Fruit fly (Drosophila melanogaster) whole organism, embryonic: ENCODE data around the gene Slimp.

Source experiments
- Aef1 ChIP-seq: fragments of 200-800 bp; sonication (Bioruptor generic); IDR thresholded peaks from 3 replicates; pipeline ENCODE4 v1.3.6; 2022; ENCODE audit warnings: missing biosample characterization, missing genetic modification characterization
- Bteb2 ChIP-seq: fragments of 200-800 bp; sonication (Bioruptor generic); optimal IDR thresholded peaks from 2 replicates; lab custom pipeline; 2016; ENCODE audit warnings: missing biosample characterization, missing genetic modification characterization
- CG10565 ChIP-seq: fragments of 200-800 bp; sonication (Bioruptor generic); optimal IDR thresholded peaks from 3 replicates; lab custom pipeline; 2016; ENCODE audit warnings: missing biosample characterization, mild to moderate bottlenecking, missing genetic modification characterization
- CG11723 ChIP-seq: fragments of 200-800 bp; sonication (Bioruptor generic); optimal IDR thresholded peaks from 2 replicates; lab custom pipeline; 2017; ENCODE audit warnings: missing biosample characterization, mild to moderate bottlenecking, missing genetic modification characterization
- CG12391 ChIP-seq: fragments of 200-800 bp; sonication (Bioruptor generic); optimal IDR thresholded peaks from 3 replicates; lab custom pipeline; 2018; ENCODE audit warnings: missing biosample characterization, mild to moderate bottlenecking, missing genetic modification characterization, moderate library complexity
- CG14050 ChIP-seq: fragments of 200-800 bp; sonication (Bioruptor generic); IDR thresholded peaks from 3 replicates; pipeline ENCODE4 v1.3.6; 2022; ENCODE audit warnings: missing biosample characterization, missing genetic modification characterization
- CG14441 ChIP-seq: fragments of 200-800 bp; sonication (Bioruptor generic); IDR thresholded peaks from 2 replicates; pipeline ENCODE4 v1.3.6; 2022; ENCODE audit warnings: missing biosample characterization, missing genetic modification characterization
- CG1529 ChIP-seq: fragments of 200-800 bp; sonication (Bioruptor generic); optimal IDR thresholded peaks from 3 replicates; lab custom pipeline; 2018; ENCODE audit warnings: missing biosample characterization, missing genetic modification characterization
- CG15514 ChIP-seq: fragments of 200-800 bp; sonication (Bioruptor generic); optimal IDR thresholded peaks from 3 replicates; lab custom pipeline; 2017; ENCODE audit warnings: missing biosample characterization, missing genetic modification characterization, mild to moderate bottlenecking, moderate library complexity, missing genetic modification reagents
- CG1647 ChIP-seq: fragments of 200-800 bp; sonication (Bioruptor generic); optimal IDR thresholded peaks from 3 replicates; lab custom pipeline; 2016; ENCODE audit warnings: missing biosample characterization, missing genetic modification characterization
- CG17186 ChIP-seq: fragments of 200-800 bp; sonication (Bioruptor generic); optimal IDR thresholded peaks from 3 replicates; lab custom pipeline; 2017; ENCODE audit warnings: missing biosample characterization, missing genetic modification reagents, missing genetic modification characterization
- CG17361 ChIP-seq: fragments of 200-800 bp; sonication (Bioruptor generic); IDR thresholded peaks from 3 replicates; pipeline ENCODE4 v1.3.6; 2022; ENCODE audit warnings: missing biosample characterization, missing genetic modification characterization
- CG30403 ChIP-seq: fragments of 200-800 bp; sonication (Bioruptor generic); optimal IDR thresholded peaks from 3 replicates; lab custom pipeline; 2016; ENCODE audit warnings: missing biosample characterization, missing genetic modification characterization
- CG3407 ChIP-seq: fragments of 200-800 bp; sonication (Bioruptor generic); optimal IDR thresholded peaks from 2 replicates; lab custom pipeline; 2018; ENCODE audit warnings: missing biosample characterization, mild to moderate bottlenecking, missing genetic modification characterization
- CG34376 ChIP-seq: fragments of 200-800 bp; sonication (Bioruptor generic); optimal IDR thresholded peaks from 2 replicates; lab custom pipeline; 2018; ENCODE audit warnings: missing biosample characterization, mild to moderate bottlenecking, missing genetic modification characterization
- CG7357 ChIP-seq: fragments of 200-800 bp; sonication (Bioruptor generic); IDR thresholded peaks from 3 replicates; pipeline ENCODE4 v1.3.6; 2022; ENCODE audit warnings: missing biosample characterization, missing genetic modification characterization
- CG8290 ChIP-seq, 3 experiments: fragments of 200-800 bp; sonication (Bioruptor generic); optimal IDR thresholded peaks; 2 replicates each; lab custom pipeline; 2016 to 2019; ENCODE audit warnings: missing biosample characterization in 3 of 3, missing genetic modification characterization in 3 of 3, mild to moderate bottlenecking in 2 of 3, moderate library complexity in 1 of 3
- CG8924 ChIP-seq: fragments of 200-800 bp; optimal IDR thresholded peaks from 3 replicates; lab custom pipeline; 2019; ENCODE audit warnings: missing biosample characterization, mild to moderate bottlenecking, missing genetic modification characterization, moderate library complexity
- Hand ChIP-seq: fragments of 200-800 bp; sonication (Bioruptor generic); optimal IDR thresholded peaks from 2 replicates; lab custom pipeline; 2017; ENCODE audit warnings: mild to moderate bottlenecking, missing biosample characterization, missing genetic modification reagents, missing genetic modification characterization
- Hey ChIP-seq: fragments of 200-800 bp; sonication (Bioruptor generic); optimal IDR thresholded peaks from 3 replicates; lab custom pipeline; 2018; ENCODE audit warnings: missing biosample characterization, mild to moderate bottlenecking, missing genetic modification characterization
- Hmr ChIP-seq: fragments of 200-800 bp; sonication (Bioruptor generic); optimal IDR thresholded peaks from 3 replicates; lab custom pipeline; 2017; ENCODE audit warnings: mild to moderate bottlenecking, missing biosample characterization, missing genetic modification reagents, missing genetic modification characterization
- Hr51 ChIP-seq, 2 experiments: fragments of 200-800 bp; sonication (Bioruptor generic); optimal IDR thresholded peaks; 2 replicates in 1 of 2; 3 replicates in 1 of 2; lab custom pipeline; 2016 to 2018; ENCODE audit warnings: missing biosample characterization in 2 of 2, missing genetic modification characterization in 2 of 2, mild to moderate bottlenecking in 1 of 2, moderate library complexity in 1 of 2
- Lhr ChIP-seq: fragments of 200-800 bp; sonication (Bioruptor generic); optimal IDR thresholded peaks from 3 replicates; lab custom pipeline; 2017; ENCODE audit warnings: mild to moderate bottlenecking, missing biosample characterization, missing genetic modification reagents, missing genetic modification characterization
- Lim3 ChIP-seq: fragments of 200-800 bp; sonication (Bioruptor generic); IDR thresholded peaks from 2 replicates; pipeline ENCODE4 v1.3.6; 2022; ENCODE audit warnings: missing biosample characterization, missing genetic modification characterization
- MBD-R2 ChIP-seq: fragments of 200-800 bp; sonication (Bioruptor generic); IDR thresholded peaks from 2 replicates; pipeline ENCODE4 v1.3.6; 2022; ENCODE audit warnings: missing biosample characterization, missing genetic modification characterization
- Med ChIP-seq: fragments of 200-800 bp; sonication (Bioruptor generic); peaks from one replicate; lab custom pipeline; 2016; ENCODE audit warnings: missing biosample characterization, missing genetic modification characterization, mild to moderate bottlenecking, inconsistent platforms, moderate library complexity
- Pdp1 ChIP-seq, 2 experiments: fragments of 200-800 bp; sonication (Bioruptor generic); optimal IDR thresholded peaks; 3 replicates each; lab custom pipeline; 2016; ENCODE audit warnings: missing biosample characterization in 2 of 2, missing genetic modification characterization in 2 of 2, mild to moderate bottlenecking in 1 of 2, moderate library complexity in 1 of 2
- YL-1 ChIP-seq: fragments of 200-800 bp; sonication (Bioruptor generic); optimal IDR thresholded peaks from 3 replicates; lab custom pipeline; 2017; ENCODE audit warnings: missing biosample characterization, mild to moderate bottlenecking, missing genetic modification characterization
- cwo ChIP-seq: fragments of 200-800 bp; sonication (Bioruptor generic); optimal IDR thresholded peaks from 3 replicates; lab custom pipeline; 2017; ENCODE audit warnings: missing biosample characterization, missing genetic modification characterization, mild to moderate bottlenecking, moderate library complexity, missing genetic modification reagents
- exex ChIP-seq: fragments of 200-800 bp; sonication (Bioruptor generic); optimal IDR thresholded peaks from 4 replicates; lab custom pipeline; 2018; ENCODE audit warnings: missing biosample characterization, mild to moderate bottlenecking, missing genetic modification characterization, moderate library complexity
- hkb ChIP-seq, 2 experiments: fragments of 200-800 bp in 1 of 2; fragments of >200 bp in 1 of 2; sonication (Bioruptor generic) in 1 of 2; IDR thresholded peaks in 1 of 2; optimal IDR thresholded peaks in 1 of 2; 2 replicates each; pipeline versions ENCODE4 v1.3.6 to Lab custom; 2017 to 2022; ENCODE audit warnings: missing biosample characterization in 1 of 2, missing genetic modification characterization in 1 of 2
- jing ChIP-seq: fragments of 200-800 bp; sonication (Bioruptor generic); optimal IDR thresholded peaks from 2 replicates; lab custom pipeline; 2018; ENCODE audit warnings: missing biosample characterization, mild to moderate bottlenecking, missing genetic modification characterization
- kni ChIP-seq: fragments of 200-800 bp; sonication (Bioruptor generic); optimal IDR thresholded peaks from 3 replicates; lab custom pipeline; 2017; ENCODE audit warnings: mild to moderate bottlenecking, missing biosample characterization, missing genetic modification reagents, missing genetic modification characterization
- phol ChIP-seq: fragments of 200-800 bp; sonication (Bioruptor generic); optimal IDR thresholded peaks from 3 replicates; lab custom pipeline; 2018; ENCODE audit warnings: missing biosample characterization, mild to moderate bottlenecking, missing genetic modification characterization, moderate library complexity
- pita ChIP-seq: fragments of 200-800 bp; sonication (Bioruptor generic); optimal IDR thresholded peaks from 2 replicates; lab custom pipeline; 2017; ENCODE audit warnings: missing biosample characterization, mild to moderate bottlenecking, missing genetic modification characterization
- pnt ChIP-seq: fragments of 200-800 bp; sonication (Bioruptor generic); optimal IDR thresholded peaks from 3 replicates; lab custom pipeline; 2016; ENCODE audit warnings: missing biosample characterization, missing genetic modification characterization
- rib ChIP-seq: fragments of 200-800 bp; sonication (Bioruptor generic); IDR thresholded peaks from 2 replicates; pipeline ENCODE4 v1.3.6; 2022; ENCODE audit warnings: missing biosample characterization, missing genetic modification characterization
- sim ChIP-seq: fragments of 200-800 bp; sonication (Bioruptor generic); IDR thresholded peaks from 2 replicates; pipeline ENCODE4 v1.3.6; 2022; ENCODE audit warnings: missing biosample characterization, missing genetic modification characterization
- sug ChIP-seq: fragments of 200-800 bp; optimal IDR thresholded peaks from 2 replicates; lab custom pipeline; 2019; ENCODE audit warnings: missing biosample characterization, mild to moderate bottlenecking, missing genetic modification characterization, moderate library complexity
- tll ChIP-seq, 2 experiments: fragments of 200-800 bp in 1 of 2; fragments of >200 bp in 1 of 2; sonication (Bioruptor generic) in 1 of 2; optimal IDR thresholded peaks; 2 replicates each; lab custom pipeline; 2017 to 2019; ENCODE audit warnings: missing biosample characterization in 2 of 2, missing genetic modification characterization in 2 of 2, mild to moderate bottlenecking in 1 of 2, moderate library complexity in 1 of 2
- tx ChIP-seq: fragments of 200-800 bp; sonication (Bioruptor generic); optimal IDR thresholded peaks from 2 replicates; lab custom pipeline; 2016; ENCODE audit warnings: missing biosample characterization, missing genetic modification characterization
- vnd ChIP-seq: fragments of 200-800 bp; sonication (Bioruptor generic); IDR thresholded peaks from 3 replicates; pipeline ENCODE4 v1.3.6; 2022; ENCODE audit warnings: missing biosample characterization, missing genetic modification characterization; ENCODE audit not compliant: partially characterized antibody

The Slimp gene

dm6 chr3R:24138478-24139455, 10.0 kb downstream of the Slimp start (continued):
- TF ChIP-seq CG17186 (GFP tag; lab: Kevin White, UChicago) = no peak
- no peak for TF ChIP-seq CG30403 (GFP tag; lab: Kevin White, UChicago)
- TF ChIP-seq tx (GFP tag; lab: Kevin White, UChicago) = no peak

- no peak for TF ChIP-seq CG17361 (GFP tag; lab: Robert Waterston, UW)
- no peak for TF ChIP-seq CG1529 (GFP tag; lab: Kevin White, UChicago)
- peak; percentile 51 for TF ChIP-seq sug (tag; lab: Kevin White, UChicago)
- TF ChIP-seq cwo (GFP tag; lab: Kevin White, UChicago) = peak; percentile 40
- peak; percentile 38 for TF ChIP-seq Med (GFP tag; lab: Kevin White, UChicago)
- TF ChIP-seq Hey (tag; lab: Kevin White, UChicago) = peak; percentile 58
- peak; percentile 55 for TF ChIP-seq CG34376
- no peak for TF ChIP-seq Hr51 (GFP tag; optimal IDR thresholded peaks at IDR 0.05; lab: Kevin White, UChicago)
- TF ChIP-seq CG14050 (GFP tag; lab: Robert Waterston, UW) = no peak
- peak; percentile 98 for TF ChIP-seq exex
- no peak for TF ChIP-seq CG3407 (GFP tag; lab: Kevin White, UChicago)
- no peak for TF ChIP-seq kni (GFP tag; lab: Kevin White, UChicago)
Observed at dm6 chr3R:24137311-24137945, 11.3 kb downstream of the Slimp start, which contains the start of gene Npc2f. TSS of gene Npc2f (plus strand) at chr3R:24137895.

- TF ChIP-seq YL-1 (GFP tag; lab: Kevin White, UChicago) (peak; percentile 83), sim (GFP tag; lab: Robert Waterston, UW) (no peak), Pdp1 (GFP tag; optimal IDR thresholded peaks at IDR 0.05; lab: Kevin White, UChicago) (peak in 1 of 2 experiments; percentile 99), phol (tag; lab: Kevin White, UChicago) (peak; percentile 7), Aef1 (no peak), Lhr (GFP tag; lab: Kevin White, UChicago) (peak; percentile 30), CG11723 (GFP tag; lab: Kevin White, UChicago) (no peak), CG15514 (GFP tag; lab: Kevin White, UChicago) (peak; percentile 17), hkb (optimal IDR thresholded peaks at IDR 0.05; lab: Kevin White, UChicago) (no peak), hkb (GFP tag; IDR thresholded peaks at IDR 0.05; lab: Robert Waterston, UW) (peak; percentile 41; the same call in 1 of the 2 replicates), CG8290 (GFP tag; optimal IDR thresholded peaks at IDR 0.05; lab: Kevin White, UChicago) (no peak), CG8290 (tag; optimal IDR thresholded peaks at IDR 0.05; lab: Kevin White, UChicago) (no peak), CG10565 (GFP tag; lab: Kevin White, UChicago) (no peak), Bteb2 (GFP tag; lab: Kevin White, UChicago) (no peak), pita (GFP tag; lab: Kevin White, UChicago) (no peak), CG1647 (GFP tag; lab: Kevin White, UChicago) (no peak), tll (GFP tag; optimal IDR thresholded peaks at IDR 0.05; lab: Kevin White, UChicago) (no peak), CG14441 (no peak), CG7357 (no peak), MBD-R2 (GFP tag; lab: Robert Waterston, UW) (peak; percentile 96), rib (GFP tag; lab: Robert Waterston, UW) (0 out of 2 replicates have a peak, but pooled peaks have one; percentile 21), Hmr (GFP tag; lab: Kevin White, UChicago) (no peak), pnt (no peak), Lim3 (no peak), CG8924 (no peak), Hand (GFP tag; lab: Kevin White, UChicago) (no peak), CG12391 (tag; lab: Kevin White, UChicago) (no peak), jing (no peak), vnd (GFP tag; lab: Robert Waterston, UW) (no peak)
Observed at dm6 chr3R:24134580-24134979, 14.2 kb downstream of the Slimp start, which contains the start of gene Sec10. TSS of gene Sec10 (plus strand) at chr3R:24134831.
